Worm (Caenorhabditis elegans) whole organism, L1 larva: Measurements from ENCODE around the gene ptr-4.
A peak's percentile ranks its signal among the peaks of the same experiment; 100 is the strongest.

ENCODE experiments used
- C16A3.4 ChIP-seq: fragments of 150-350 bp; optimal IDR thresholded peaks from 2 replicates; lab custom pipeline; 2014; ENCODE audit warnings: missing biosample characterization, missing genetic modification characterization
- F16B12.6 ChIP-seq: fragments of 150-350 bp; optimal IDR thresholded peaks from 2 replicates; lab custom pipeline; 2014; ENCODE audit warnings: missing biosample characterization, missing genetic modification characterization
- Y116A8C.19 ChIP-seq: sonication (generic microtip); optimal IDR thresholded peaks from 2 replicates; lab custom pipeline; 2016; ENCODE audit warnings: missing compliant biosample characterization, missing genetic modification characterization, borderline replicate concordance
- aly-2 ChIP-seq: fragments of 150-350 bp; optimal IDR thresholded peaks from 2 replicates; lab custom pipeline; 2014; ENCODE audit warnings: missing biosample characterization, missing genetic modification characterization
- ceh-63 ChIP-seq: fragments of 200-800 bp; sonication (Bioruptor generic); optimal IDR thresholded peaks from 2 replicates; lab custom pipeline; 2018; ENCODE audit warnings: mild to moderate bottlenecking, missing genetic modification characterization, missing compliant biosample characterization
- ceh-82 ChIP-seq, 3 experiments: fragments of 150-350 bp in 1 of 3; sonication (generic microtip) in 2 of 3; optimal IDR thresholded peaks; 2 replicates each; lab custom pipeline; 2014 to 2017; ENCODE audit warnings: missing biosample characterization in 3 of 3, missing genetic modification characterization in 3 of 3
- ceh-88 ChIP-seq: fragments of 200-800 bp; sonication (Bioruptor generic); IDR thresholded peaks from 2 replicates; pipeline ENCODE4 v1.3.6; 2022; ENCODE audit warnings: missing genetic modification characterization, missing compliant biosample characterization
- ces-1 ChIP-seq: fragments of 150-350 bp; optimal IDR thresholded peaks from 2 replicates; lab custom pipeline; 2014; ENCODE audit warnings: missing biosample characterization, missing genetic modification reagents, missing genetic modification characterization
- dsc-1 ChIP-seq: sonication (generic microtip); optimal IDR thresholded peaks from 2 replicates; lab custom pipeline; 2016; ENCODE audit warnings: mild to moderate bottlenecking, missing genetic modification characterization, missing compliant biosample characterization
- egl-13 ChIP-seq: sonication (generic microtip); optimal IDR thresholded peaks from 2 replicates; lab custom pipeline; 2016; ENCODE audit warnings: missing genotype, missing genetic modification reagents, missing genetic modification characterization, missing compliant biosample characterization
- egl-27 ChIP-seq, 2 experiments: fragments of 150-350 bp in 1 of 2; sonication (generic microtip); optimal IDR thresholded peaks; 3 replicates each; lab custom pipeline; 2017 to 2018; ENCODE audit warnings: missing biosample characterization in 2 of 2, missing genetic modification characterization in 2 of 2, missing genetic modification reagents in 2 of 2
- elt-2 ChIP-seq: sonication (generic microtip); optimal IDR thresholded peaks from 2 replicates; lab custom pipeline; 2016; ENCODE audit warnings: missing genetic modification characterization, mild to moderate bottlenecking, inconsistent platforms, missing compliant biosample characterization, missing genetic modification reagents
- ets-5 ChIP-seq: fragments of 200-800 bp; sonication (Bioruptor generic); IDR thresholded peaks from 2 replicates; pipeline ENCODE4 v1.3.6; 2022; ENCODE audit warnings: missing genetic modification characterization, missing compliant biosample characterization
- fkh-10 ChIP-seq: sonication (generic microtip); optimal IDR thresholded peaks from 2 replicates; lab custom pipeline; 2017; ENCODE audit warnings: missing biosample characterization, missing genetic modification reagents, missing genetic modification characterization
- fkh-4 ChIP-seq: sonication (generic microtip); optimal IDR thresholded peaks from 2 replicates; lab custom pipeline; 2016; ENCODE audit warnings: missing compliant biosample characterization, missing genetic modification characterization, borderline replicate concordance
- fkh-8 ChIP-seq: sonication (generic microtip); optimal IDR thresholded peaks from 2 replicates; lab custom pipeline; 2016; ENCODE audit warnings: mild to moderate bottlenecking, missing genetic modification characterization, missing compliant biosample characterization
- hlh-4 ChIP-seq: sonication (generic microtip); optimal IDR thresholded peaks from 2 replicates; lab custom pipeline; 2016; ENCODE audit warnings: mild to moderate bottlenecking, missing genetic modification characterization, missing compliant biosample characterization
- irx-1 ChIP-seq: sonication (generic microtip); optimal IDR thresholded peaks from 2 replicates; lab custom pipeline; 2016; ENCODE audit warnings: missing genetic modification characterization, missing compliant biosample characterization
- isw-1 ChIP-seq: fragments of 200-800 bp; sonication (Bioruptor generic); IDR thresholded peaks from 2 replicates; pipeline ENCODE4 v1.3.6; 2022; ENCODE audit warnings: missing genetic modification characterization, missing compliant biosample characterization
- lin-13 ChIP-seq: fragments of 150-350 bp; optimal IDR thresholded peaks from 2 replicates; lab custom pipeline; 2014; ENCODE audit warnings: missing biosample characterization, missing genetic modification reagents, missing genetic modification characterization
- lin-15B ChIP-seq: fragments of 150-350 bp; sonication (generic microtip); optimal IDR thresholded peaks from 3 replicates; lab custom pipeline; 2014; ENCODE audit warnings: missing biosample characterization, missing genetic modification characterization
- nhr-11 ChIP-seq: fragments of 150-350 bp; optimal IDR thresholded peaks from 2 replicates; lab custom pipeline; 2014; ENCODE audit warnings: missing biosample characterization, missing genetic modification characterization
- nhr-12 ChIP-seq: sonication (generic microtip); optimal IDR thresholded peaks from 2 replicates; lab custom pipeline; 2017; ENCODE audit warnings: missing biosample characterization, missing genetic modification characterization
- nhr-19 ChIP-seq: fragments of 200-800 bp; sonication (Bioruptor generic); conservative IDR thresholded peaks from 2 replicates; pipeline ENCODE4 v1.3.6; 2022; ENCODE audit warnings: missing genetic modification characterization, missing compliant biosample characterization
- nhr-20 ChIP-seq: sonication (generic microtip); optimal IDR thresholded peaks from 2 replicates; lab custom pipeline; 2016; ENCODE audit warnings: mild to moderate bottlenecking, missing genetic modification characterization, missing compliant biosample characterization
- nhr-237 ChIP-seq: fragments of 150-350 bp; optimal IDR thresholded peaks from 2 replicates; lab custom pipeline; 2014; ENCODE audit warnings: missing biosample characterization, missing genetic modification characterization
- nhr-47 ChIP-seq: sonication (generic microtip); optimal IDR thresholded peaks from 2 replicates; lab custom pipeline; 2016; ENCODE audit warnings: mild to moderate bottlenecking, missing genetic modification characterization, moderate library complexity, missing compliant biosample characterization
- nhr-71 ChIP-seq: sonication (generic microtip); optimal IDR thresholded peaks from 2 replicates; lab custom pipeline; 2016; ENCODE audit warnings: mild to moderate bottlenecking, missing genetic modification characterization, moderate library complexity, missing compliant biosample characterization
- nhr-76 ChIP-seq: sonication (generic microtip); optimal IDR thresholded peaks from 2 replicates; lab custom pipeline; 2017; ENCODE audit warnings: missing biosample characterization, missing genetic modification characterization
- nhr-77 ChIP-seq: fragments of 150-350 bp; optimal IDR thresholded peaks from 2 replicates; lab custom pipeline; 2014; ENCODE audit warnings: missing biosample characterization, missing genetic modification characterization
- nhr-84 ChIP-seq: sonication (generic microtip); optimal IDR thresholded peaks from 2 replicates; lab custom pipeline; 2017; ENCODE audit warnings: missing biosample characterization, missing genetic modification characterization
- nhr-85 ChIP-seq: sonication (generic microtip); peaks from one replicate; lab custom pipeline; 2016; ENCODE audit warnings: missing genetic modification characterization, inconsistent platforms, missing compliant biosample characterization
- nhr-90 ChIP-seq: sonication (generic microtip); optimal IDR thresholded peaks from 2 replicates; lab custom pipeline; 2016; ENCODE audit warnings: mild to moderate bottlenecking, missing genetic modification characterization, missing compliant biosample characterization; ENCODE audit not compliant: poor library complexity
- pqm-1 ChIP-seq: sonication (generic microtip); optimal IDR thresholded peaks from 3 replicates; lab custom pipeline; 2017; ENCODE audit warnings: missing biosample characterization, missing genetic modification characterization
- skn-1 ChIP-seq: fragments of 150-350 bp; optimal IDR thresholded peaks from 2 replicates; lab custom pipeline; 2014; ENCODE audit warnings: missing biosample characterization, missing genetic modification characterization
- snpc-4 ChIP-seq: fragments of 150-350 bp; optimal IDR thresholded peaks from 2 replicates; lab custom pipeline; 2014; ENCODE audit warnings: missing biosample characterization, missing genetic modification characterization
- snu-23 ChIP-seq: sonication (generic microtip); optimal IDR thresholded peaks from 2 replicates; lab custom pipeline; 2016; ENCODE audit warnings: missing genetic modification characterization, missing compliant biosample characterization
- tbx-2 ChIP-seq: sonication (generic microtip); optimal IDR thresholded peaks from 2 replicates; lab custom pipeline; 2016; ENCODE audit warnings: missing genetic modification characterization, missing compliant biosample characterization
- unc-130 ChIP-seq: fragments of 150-350 bp; optimal IDR thresholded peaks from 2 replicates; lab custom pipeline; 2017; ENCODE audit warnings: missing biosample characterization, missing genetic modification characterization, inconsistent platforms
- unc-62 ChIP-seq: fragments of 150-350 bp; optimal IDR thresholded peaks from 2 replicates; lab custom pipeline; 2014; ENCODE audit warnings: missing biosample characterization, missing genetic modification reagents, missing genetic modification characterization
- unc-86 ChIP-seq: sonication (generic microtip); optimal IDR thresholded peaks from 2 replicates; lab custom pipeline; 2016; ENCODE audit warnings: missing genetic modification characterization, missing compliant biosample characterization
- xbp-1 ChIP-seq: sonication (generic microtip); optimal IDR thresholded peaks from 2 replicates; lab custom pipeline; 2016; ENCODE audit warnings: missing genetic modification characterization, missing compliant biosample characterization
- zag-1 ChIP-seq: fragments of 150-350 bp; optimal IDR thresholded peaks from 2 replicates; lab custom pipeline; 2014; ENCODE audit warnings: missing biosample characterization, missing genetic modification characterization

The ptr-4 gene

ce11 chrX:6091967-6092366 lies 26.2 kb upstream of the ptr-4 start, which contains the start of gene hsp-3 (continued):
- peak; percentile 98 for TF ChIP-seq nhr-90 (tag; lab: Kevin White, UChicago)
- TF ChIP-seq unc-62 (GFP tag; lab: Kevin White, UChicago), result no peak
- TF ChIP-seq ceh-82 (tag; optimal IDR thresholded peaks at IDR 0.05; lab: Kevin White, UChicago), result peak; percentile 94 to 97 (median 95)
- peak; percentile 64 for TF ChIP-seq F16B12.6 (tag; lab: Kevin White, UChicago)
- no peak for TF ChIP-seq ceh-63
- TF ChIP-seq nhr-71 (tag; lab: Kevin White, UChicago), result peak; percentile 99
- peak; percentile 96 for TF ChIP-seq nhr-77
- TF ChIP-seq lin-15B (tag; lab: Kevin White, UChicago), result peak; percentile 91
- peak; percentile 95 for TF ChIP-seq elt-2 (tag; lab: Kevin White, UChicago)
- TF ChIP-seq fkh-4, result peak; percentile 11
- no peak for TF ChIP-seq nhr-84 (tag; lab: Kevin White, UChicago)
- peak; percentile 99 for TF ChIP-seq snu-23 (GFP tag; lab: Kevin White, UChicago)
- peak; percentile 92 for TF ChIP-seq ceh-88
- peak; percentile 88 for TF ChIP-seq dsc-1
- peak; percentile 2 for TF ChIP-seq pqm-1
- TF ChIP-seq fkh-10 (GFP tag; lab: Kevin White, UChicago), result peak; percentile 87
- TF ChIP-seq egl-27 (tag; optimal IDR thresholded peaks at IDR 0.05; lab: Kevin White, UChicago), result peak; percentile 79 to 88
- peak; percentile 33 for TF ChIP-seq unc-130 (tag; lab: Kevin White, UChicago)
- peak; percentile 78 for TF ChIP-seq nhr-76 (tag; lab: Kevin White, UChicago)
- peak; percentile 97 for TF ChIP-seq nhr-19
- TF ChIP-seq C16A3.4 (tag; lab: Kevin White, UChicago), result peak; percentile 90
- no peak for TF ChIP-seq zag-1 (tag; lab: Kevin White, UChicago)
- TF ChIP-seq ces-1 (GFP tag; lab: Kevin White, UChicago), result no peak
- peak; percentile 97 for TF ChIP-seq nhr-47
- peak; percentile 96 for TF ChIP-seq isw-1
- TF ChIP-seq nhr-12 (tag; lab: Kevin White, UChicago), result no peak
- TF ChIP-seq tbx-2 (tag; lab: Kevin White, UChicago), result peak; percentile 98
- TF ChIP-seq unc-86 (tag; lab: Kevin White, UChicago), result peak; percentile 96
- no peak for TF ChIP-seq aly-2 (tag; lab: Kevin White, UChicago)
- TF ChIP-seq snpc-4 (tag; lab: Kevin White, UChicago), result peak; percentile 76
- TF ChIP-seq irx-1 (tag; lab: Kevin White, UChicago), result peak; percentile 91
- TF ChIP-seq fkh-8 (tag; lab: Kevin White, UChicago), result peak; percentile 98

ce11 chrX:6090779-6091178 lies 25.0 kb upstream of the ptr-4 start:
- TF ChIP-seq C16A3.4 (tag; lab: Kevin White, UChicago), result no peak
- TF ChIP-seq nhr-11 (tag; lab: Kevin White, UChicago), result no peak
- peak; percentile 16 for TF ChIP-seq nhr-71 (tag; lab: Kevin White, UChicago)
- no peak for TF ChIP-seq lin-13 (GFP tag; lab: Kevin White, UChicago)
- no peak for TF ChIP-seq skn-1
- no peak for TF ChIP-seq hlh-4 (tag; lab: Kevin White, UChicago)

DNA sequence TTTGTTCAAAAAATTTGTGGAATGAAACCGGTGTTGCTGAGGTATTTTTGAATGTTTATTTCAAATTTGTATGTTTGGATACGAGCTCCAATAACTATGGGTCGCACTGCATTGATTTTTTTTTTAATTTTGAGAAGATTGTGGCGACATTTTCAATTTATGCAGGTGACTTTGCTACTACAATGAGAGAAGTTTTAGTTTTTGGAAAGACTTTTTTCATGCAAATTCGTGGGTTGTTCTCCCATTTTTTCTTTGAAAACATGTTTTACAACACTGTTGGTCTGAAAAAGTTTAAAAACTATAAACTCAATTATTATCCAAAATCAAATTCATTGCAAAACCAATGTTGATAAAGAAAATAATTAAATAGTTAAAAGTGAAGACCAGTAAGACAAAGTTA lies 22.9 kb upstream of the ptr-4 start:
- TF ChIP-seq hlh-4 (tag; lab: Kevin White, UChicago) (no peak), nhr-19 (no peak), C16A3.4 (tag; lab: Kevin White, UChicago) (no peak), fkh-8 (tag; lab: Kevin White, UChicago) (no peak), nhr-12 (tag; lab: Kevin White, UChicago) (no peak), xbp-1 (tag; lab: Kevin White, UChicago) (peak; percentile 25), ets-5 (no peak), unc-62 (GFP tag; lab: Kevin White, UChicago) (no peak), nhr-237 (no peak), F16B12.6 (tag; lab: Kevin White, UChicago) (no peak), pqm-1 (no peak), nhr-85 (no peak), nhr-20 (tag; lab: Kevin White, UChicago) (no peak), ces-1 (GFP tag; lab: Kevin White, UChicago) (no peak), isw-1 (no peak), nhr-11 (tag; lab: Kevin White, UChicago) (no peak), Y116A8C.19 (tag; lab: Kevin White, UChicago) (no peak), nhr-76 (tag; lab: Kevin White, UChicago) (no peak), aly-2 (tag; lab: Kevin White, UChicago) (peak; percentile 98), egl-13 (tag; lab: Kevin White, UChicago) (no peak), nhr-90 (tag; lab: Kevin White, UChicago) (peak; percentile 3), egl-27 (tag; optimal IDR thresholded peaks at IDR 0.05; lab: Kevin White, UChicago) (no peak), elt-2 (tag; lab: Kevin White, UChicago) (peak; percentile 27), zag-1 (tag; lab: Kevin White, UChicago) (no peak), snu-23 (GFP tag; lab: Kevin White, UChicago) (no peak), nhr-71 (tag; lab: Kevin White, UChicago) (peak; percentile 43)
